Fruit fly (Drosophila melanogaster) whole organism, embryonic: ENCODE data around the gene CG46397.
A peak's percentile ranks its signal among the peaks of the same experiment; 100 is the strongest.

Experiments
- Asciz ChIP-seq: fragments of 200-800 bp; sonication (Bioruptor generic); optimal IDR thresholded peaks from 2 replicates; lab custom pipeline; 2017; ENCODE audit warnings: missing biosample characterization, mild to moderate bottlenecking, missing genetic modification characterization, missing genetic modification reagents
- CG10565 ChIP-seq: fragments of 200-800 bp; sonication (Bioruptor generic); optimal IDR thresholded peaks from 3 replicates; lab custom pipeline; 2016; ENCODE audit warnings: missing biosample characterization, mild to moderate bottlenecking, missing genetic modification characterization
- CG10654 ChIP-seq: fragments of 200-800 bp; sonication (Bioruptor generic); optimal IDR thresholded peaks from 2 replicates; lab custom pipeline; 2016; ENCODE audit warnings: missing biosample characterization, missing genetic modification characterization
- CG11398 ChIP-seq: fragments of 200-800 bp; sonication (Bioruptor generic); optimal IDR thresholded peaks from 2 replicates; lab custom pipeline; 2016; ENCODE audit warnings: missing biosample characterization, missing genetic modification characterization
- CG12104 ChIP-seq: fragments of 200-800 bp; sonication (Bioruptor generic); optimal IDR thresholded peaks from 3 replicates; lab custom pipeline; 2016; ENCODE audit warnings: missing biosample characterization, missing genetic modification characterization
- Ets65A ChIP-seq: fragments of 200-800 bp; sonication (Bioruptor generic); peaks from one replicate; lab custom pipeline; 2016; ENCODE audit warnings: missing biosample characterization, missing genetic modification characterization
- GATAe ChIP-seq: fragments of 200-800 bp; sonication (Bioruptor generic); conservative IDR thresholded peaks from 2 replicates; pipeline ENCODE4 v1.3.6; 2022; ENCODE audit warnings: missing biosample characterization, missing genetic modification characterization
- Scr ChIP-seq: fragments of 200-800 bp; sonication (Bioruptor generic); IDR thresholded peaks from 2 replicates; pipeline ENCODE4 v1.3.6; 2022; ENCODE audit warnings: missing biosample characterization, missing genetic modification characterization; ENCODE audit not compliant: partially characterized antibody
- Six4 ChIP-seq: fragments of 200-800 bp; sonication (Bioruptor generic); optimal IDR thresholded peaks from 2 replicates; lab custom pipeline; 2016; ENCODE audit warnings: missing biosample characterization, missing genetic modification characterization
- fu2 ChIP-seq: fragments of 200-800 bp; sonication (Bioruptor generic); optimal IDR thresholded peaks from 2 replicates; lab custom pipeline; 2016; ENCODE audit warnings: missing biosample characterization, missing genetic modification characterization
- grau ChIP-seq: fragments of 200-800 bp; optimal IDR thresholded peaks from 3 replicates; lab custom pipeline; 2019; ENCODE audit warnings: missing biosample characterization, mild to moderate bottlenecking, missing genetic modification characterization, moderate library complexity
- gro ChIP-seq: fragments of 200-800 bp; sonication (Bioruptor generic); optimal IDR thresholded peaks from 2 replicates; lab custom pipeline; 2016; ENCODE audit warnings: missing biosample characterization, missing genetic modification characterization
- insv ChIP-seq, 2 experiments: fragments of 200-800 bp; sonication (Bioruptor generic); optimal IDR thresholded peaks; 3 replicates each; lab custom pipeline; 2016 to 2018; ENCODE audit warnings: missing biosample characterization in 2 of 2, missing genetic modification characterization in 2 of 2

DNA sequence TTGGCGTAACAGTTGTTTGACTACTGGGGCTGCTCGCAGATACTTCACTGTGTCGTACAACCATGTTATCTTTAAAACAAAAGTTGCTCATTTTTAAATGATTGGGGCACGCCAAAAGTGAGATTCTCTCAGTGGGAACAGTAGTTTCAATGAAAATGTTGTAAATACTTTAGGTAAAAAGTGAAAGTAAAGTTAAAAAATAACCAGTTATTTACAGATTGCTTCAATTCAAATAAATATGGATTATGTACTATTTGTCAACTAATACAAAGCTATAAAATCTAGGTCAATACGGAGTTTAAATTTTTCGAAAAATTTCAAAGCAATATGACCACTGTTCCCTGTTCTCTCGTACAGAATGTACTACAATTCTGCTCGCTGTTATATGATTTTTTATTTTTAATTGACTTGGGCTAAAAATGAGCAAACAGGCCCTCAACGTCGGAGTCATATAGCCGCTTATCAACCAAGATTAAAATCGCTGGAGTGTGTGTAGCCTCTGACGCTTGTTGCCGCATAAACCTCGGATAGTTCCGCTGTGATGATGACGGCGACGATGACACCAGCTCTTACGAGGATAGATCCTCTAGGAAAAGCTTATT lies 5.2 kb upstream of the CG46397 start, which contains the start of gene Argl:
- no peak for TF ChIP-seq CG10565 (GFP tag; lab: Kevin White, UChicago)
- TF ChIP-seq GATAe (GFP tag; lab: Robert Waterston, UW) = no peak
- peak; percentile 27 for TF ChIP-seq grau (tag; lab: Kevin White, UChicago)
- TF ChIP-seq gro (GFP tag; lab: Kevin White, UChicago) = no peak
- TF ChIP-seq insv (GFP tag; optimal IDR thresholded peaks at IDR 0.05; lab: Kevin White, UChicago) = no peak
- no peak for TF ChIP-seq fu2 (GFP tag; lab: Kevin White, UChicago)
- TF ChIP-seq CG12104 (GFP tag; lab: Kevin White, UChicago) = no peak
- no peak for TF ChIP-seq CG10654 (GFP tag; lab: Kevin White, UChicago)
- TF ChIP-seq CG11398 (GFP tag; lab: Kevin White, UChicago) = no peak
- TF ChIP-seq Asciz (GFP tag; lab: Kevin White, UChicago) = no peak
- TF ChIP-seq Ets65A (GFP tag; lab: Kevin White, UChicago) = no peak
- TF ChIP-seq Six4 = no peak
- no peak for TF ChIP-seq Scr (GFP tag; lab: Robert Waterston, UW)
